Fruit fly (Drosophila melanogaster) whole organism, wandering third instar larva: Measurements from ENCODE around the gene ph-d.

ENCODE experiments used
- Abd-B ChIP-seq: fragments of >200 bp; optimal IDR thresholded peaks from 2 replicates; lab custom pipeline; 2017; ENCODE audit warnings: missing biosample characterization, missing genetic modification characterization
- CG32264 ChIP-seq: fragments of 200-800 bp; sonication (Bioruptor generic); optimal IDR thresholded peaks from 2 replicates; lab custom pipeline; 2016; ENCODE audit warnings: missing biosample characterization, missing genetic modification characterization
- CG9705 ChIP-seq: fragments of 200-800 bp; sonication (Bioruptor generic); optimal IDR thresholded peaks from 2 replicates; lab custom pipeline; 2018; ENCODE audit warnings: missing biosample characterization, mild to moderate bottlenecking, missing genetic modification characterization
- CrebA ChIP-seq: fragments of 200-800 bp; sonication (Bioruptor generic); optimal IDR thresholded peaks from 2 replicates; lab custom pipeline; 2016; ENCODE audit warnings: missing biosample characterization, mild to moderate bottlenecking, missing genetic modification characterization, borderline replicate concordance
- Dfd ChIP-seq: fragments of >200 bp; optimal IDR thresholded peaks from 2 replicates; lab custom pipeline; 2017; ENCODE audit warnings: missing biosample characterization, missing genetic modification characterization
- Dif ChIP-seq: fragments of 200-275, 200-300 bp; sonication (Bioruptor generic); optimal IDR thresholded peaks from 2 replicates; lab custom pipeline; 2018; ENCODE audit warnings: missing biosample characterization, missing genetic modification characterization; ENCODE audit not compliant: partially characterized antibody
- GATAd ChIP-seq: sonication (Bioruptor generic); optimal IDR thresholded peaks from 2 replicates; lab custom pipeline; 2016; ENCODE audit warnings: missing biosample characterization, missing genetic modification characterization
- HLH106 ChIP-seq: fragments of 200-800 bp; optimal IDR thresholded peaks from 3 replicates; lab custom pipeline; 2019; ENCODE audit warnings: missing biosample characterization, mild to moderate bottlenecking, missing genetic modification characterization, moderate library complexity
- Hnf4 ChIP-seq: fragments of 200-800 bp; sonication (Bioruptor generic); optimal IDR thresholded peaks from 2 replicates; lab custom pipeline; 2016; ENCODE audit warnings: missing biosample characterization, mild to moderate bottlenecking, missing genetic modification characterization
- Hr78 ChIP-seq: fragments of >200 bp; optimal IDR thresholded peaks from 2 replicates; lab custom pipeline; 2017; ENCODE audit warnings: missing biosample characterization, missing genetic modification characterization
- Hr83 ChIP-seq: fragments of 200-300 bp; sonication (Bioruptor generic); optimal IDR thresholded peaks from 2 replicates; lab custom pipeline; 2016; ENCODE audit warnings: missing biosample characterization, mild to moderate bottlenecking, missing genetic modification characterization, moderate library complexity; ENCODE audit not compliant: poor library complexity, severe bottlenecking
- Jra ChIP-seq: sonication (Bioruptor generic); optimal IDR thresholded peaks from 2 replicates; lab custom pipeline; 2016; ENCODE audit warnings: missing biosample characterization, missing genetic modification characterization
- Mio ChIP-seq: sonication (Bioruptor generic); optimal IDR thresholded peaks from 2 replicates; lab custom pipeline; 2016; ENCODE audit warnings: missing biosample characterization, missing genetic modification characterization
- Myc ChIP-seq: fragments of >200 bp; optimal IDR thresholded peaks from 2 replicates; lab custom pipeline; 2017
- N ChIP-seq: fragments of >200 bp; optimal IDR thresholded peaks from 2 replicates; lab custom pipeline; 2018; ENCODE audit warnings: missing biosample characterization, missing external identifiers, missing genetic modification characterization
- OdsH ChIP-seq: fragments of 200-800 bp; sonication (Bioruptor generic); optimal IDR thresholded peaks from 2 replicates; lab custom pipeline; 2016; ENCODE audit warnings: missing biosample characterization, mild to moderate bottlenecking, missing genetic modification characterization
- Rel ChIP-seq, 2 experiments: fragments of 200-800 bp; sonication (Bioruptor generic) in 1 of 2; optimal IDR thresholded peaks; 2 replicates in 1 of 2; 3 replicates in 1 of 2; lab custom pipeline; 2016 to 2019; ENCODE audit warnings: mild to moderate bottlenecking in 2 of 2, missing biosample characterization in 2 of 2, missing genetic modification characterization in 2 of 2, moderate library complexity in 1 of 2
- Sp1 ChIP-seq: fragments of 200-800 bp; sonication (Bioruptor generic); optimal IDR thresholded peaks from 3 replicates; lab custom pipeline; 2019; ENCODE audit warnings: missing biosample characterization, mild to moderate bottlenecking, missing genetic modification characterization, moderate library complexity
- Vsx2 ChIP-seq: fragments of 200-300, 225-300 bp; sonication (Bioruptor generic); optimal IDR thresholded peaks from 2 replicates; lab custom pipeline; 2018; ENCODE audit warnings: missing biosample characterization, missing genetic modification characterization; ENCODE audit not compliant: partially characterized antibody
- br ChIP-seq: fragments of 200-800 bp; sonication (Bioruptor generic); optimal IDR thresholded peaks from 2 replicates; lab custom pipeline; 2016; ENCODE audit warnings: missing biosample characterization, missing genetic modification characterization
- brk ChIP-seq: fragments of 200-800 bp; sonication (Bioruptor generic); optimal IDR thresholded peaks from 2 replicates; lab custom pipeline; 2016; ENCODE audit warnings: missing biosample characterization, mild to moderate bottlenecking, missing genetic modification characterization
- dl ChIP-seq, 2 experiments: fragments of 175-275, 200-275 bp in 1 of 2; fragments of 200-275 bp in 1 of 2; sonication (Bioruptor generic); optimal IDR thresholded peaks; lab custom pipeline; 2018; ENCODE audit warnings: mild to moderate bottlenecking in 2 of 2, missing biosample characterization in 2 of 2, missing genetic modification characterization in 2 of 2, moderate library complexity in 2 of 2; ENCODE audit not compliant: partially characterized antibody in 2 of 2, insufficient read depth in 1 of 2
- dmrt93B ChIP-seq: fragments of 200-800 bp; sonication (Bioruptor generic); optimal IDR thresholded peaks from 2 replicates; lab custom pipeline; 2018; ENCODE audit warnings: missing biosample characterization, mild to moderate bottlenecking, missing genetic modification characterization
- dsf ChIP-seq: sonication (Bioruptor generic); optimal IDR thresholded peaks from 2 replicates; lab custom pipeline; 2016; ENCODE audit warnings: missing biosample characterization, missing genetic modification characterization, borderline replicate concordance
- ey ChIP-seq: fragments of 200-800 bp; sonication (Bioruptor generic); optimal IDR thresholded peaks from 2 replicates; lab custom pipeline; 2016; ENCODE audit warnings: missing biosample characterization, missing genetic modification characterization
- foxo ChIP-seq, 2 experiments: fragments of 200-800 bp; sonication (Bioruptor generic); optimal IDR thresholded peaks; 2 replicates in 1 of 2; 3 replicates in 1 of 2; lab custom pipeline; 2016 to 2017; ENCODE audit warnings: missing biosample characterization in 2 of 2, missing genetic modification characterization in 2 of 2
- fru ChIP-seq: fragments of 200-800 bp; sonication (Bioruptor generic); optimal IDR thresholded peaks from 3 replicates; lab custom pipeline; 2016; ENCODE audit warnings: missing biosample characterization, mild to moderate bottlenecking, missing genetic modification characterization
- h ChIP-seq: fragments of 200-800 bp; sonication (Bioruptor generic); optimal IDR thresholded peaks from 3 replicates; lab custom pipeline; 2016; ENCODE audit warnings: missing biosample characterization, mild to moderate bottlenecking, missing genetic modification characterization
- jim ChIP-seq: fragments of 175-275, 200-325 bp; sonication (Bioruptor generic); optimal IDR thresholded peaks from 2 replicates; lab custom pipeline; 2016; ENCODE audit warnings: missing biosample characterization, mild to moderate bottlenecking, missing genetic modification characterization
- lola ChIP-seq: fragments of >200 bp; optimal IDR thresholded peaks from 2 replicates; lab custom pipeline; 2017; ENCODE audit warnings: missing biosample characterization, missing genetic modification characterization
- pan ChIP-seq: fragments of >200 bp; optimal IDR thresholded peaks from 2 replicates; lab custom pipeline; 2017
- psq ChIP-seq: fragments of 200-800 bp; sonication (Bioruptor generic); optimal IDR thresholded peaks from 3 replicates; lab custom pipeline; 2017; ENCODE audit warnings: missing biosample characterization, mild to moderate bottlenecking, missing genetic modification characterization, moderate library complexity
- rgr ChIP-seq: fragments of 200-800 bp; sonication (Bioruptor generic); optimal IDR thresholded peaks from 3 replicates; lab custom pipeline; 2016; ENCODE audit warnings: missing biosample characterization, mild to moderate bottlenecking, missing genetic modification characterization
- sage ChIP-seq: fragments of 200-800 bp; sonication (Bioruptor generic); optimal IDR thresholded peaks from 2 replicates; lab custom pipeline; 2016; ENCODE audit warnings: missing biosample characterization, mild to moderate bottlenecking, missing genetic modification characterization
- sv ChIP-seq: fragments of 200-800 bp; sonication (Bioruptor generic); optimal IDR thresholded peaks from 3 replicates; lab custom pipeline; 2016; ENCODE audit warnings: missing biosample characterization, missing genetic modification characterization
- tai ChIP-seq: sonication (Bioruptor generic); optimal IDR thresholded peaks from 2 replicates; lab custom pipeline; 2016; ENCODE audit warnings: missing biosample characterization, missing genetic modification characterization
- usp ChIP-seq: fragments of >200 bp; optimal IDR thresholded peaks from 2 replicates; lab custom pipeline; 2017; ENCODE audit warnings: missing biosample characterization, missing genetic modification characterization
- woc ChIP-seq: sonication (Bioruptor generic); optimal IDR thresholded peaks from 2 replicates; lab custom pipeline; 2016; ENCODE audit warnings: missing biosample characterization, mild to moderate bottlenecking, missing genetic modification characterization

ph-d gene

dm6 chrX:2073325-2073724, 49.8 kb downstream of the ph-d start, which contains the start of gene CG4199:
Gene CG4199 (minus strand): TSS chrX:2073483.
- TF ChIP-seq Rel (GFP tag; optimal IDR thresholded peaks at IDR 0.05; lab: Kevin White, UChicago) (no peak), Rel (tag; optimal IDR thresholded peaks at IDR 0.05; lab: Kevin White, UChicago) (peak; percentile 58), fru (GFP tag; lab: Kevin White, UChicago) (peak; percentile 12), foxo (GFP tag; optimal IDR thresholded peaks at IDR 0.05; lab: Kevin White, UChicago) (peak in 1 of 2 experiments; percentile 27), h (GFP tag; lab: Kevin White, UChicago) (peak; percentile 18), Myc (lab: Kevin White, UChicago) (no peak)

- TF ChIP-seq woc (peak; percentile 96), CG32264 (GFP tag; lab: Kevin White, UChicago) (peak; percentile 58), Dfd (GFP tag; lab: Kevin White, UChicago) (no peak), br (GFP tag; lab: Kevin White, UChicago) (peak; percentile 90), CrebA (GFP tag; lab: Kevin White, UChicago) (no peak), OdsH (peak; percentile 87), Mio (peak; percentile 20), sv (GFP tag; lab: Kevin White, UChicago) (peak; percentile 8), sage (GFP tag; lab: Kevin White, UChicago) (no peak), N (no peak), Rel (GFP tag; optimal IDR thresholded peaks at IDR 0.05; lab: Kevin White, UChicago) (peak; percentile 38), Rel (tag; optimal IDR thresholded peaks at IDR 0.05; lab: Kevin White, UChicago) (peak; percentile 54), Myc (lab: Kevin White, UChicago) (no peak), dsf (GFP tag; lab: Kevin White, UChicago) (no peak), foxo (GFP tag; optimal IDR thresholded peaks at IDR 0.05; lab: Kevin White, UChicago) (peak; percentile 5 to 92), Hr83 (no peak), dmrt93B (GFP tag; lab: Kevin White, UChicago) (peak; percentile 77), Hr78 (GFP tag; lab: Kevin White, UChicago) (no peak), usp (GFP tag; lab: Kevin White, UChicago) (no peak), jim (no peak), fru (GFP tag; lab: Kevin White, UChicago) (peak; percentile 94), Abd-B (GFP tag; lab: Kevin White, UChicago) (no peak), Dif (peak; percentile 79), rgr (GFP tag; lab: Kevin White, UChicago) (peak; percentile 90), Jra (no peak), GATAd (GFP tag; lab: Kevin White, UChicago) (no peak), CG9705 (GFP tag; lab: Kevin White, UChicago) (peak; percentile 70), HLH106 (peak; percentile 83), ey (peak; percentile 93), brk (GFP tag; lab: Kevin White, UChicago) (no peak), Vsx2 (no peak), h (GFP tag; lab: Kevin White, UChicago) (peak; percentile 91), psq (GFP tag; lab: Kevin White, UChicago) (peak; percentile 81), lola (no peak), dl (GFP tag; optimal IDR thresholded peaks at IDR 0.05; lab: Kevin White, UChicago; ENCODE audit: insufficient read depth in 1 of 2, partially characterized antibody in 2 of 2) (peak; percentile 63 to 82), Sp1 (GFP tag; lab: Kevin White, UChicago) (peak; percentile 84), tai (no peak), pan (lab: Kevin White, UChicago) (no peak), Hnf4 (GFP tag; lab: Kevin White, UChicago) (peak; percentile 83)
Measured at dm6 chrX:2071878-2072817, 50.9 kb downstream of the ph-d start, which contains the start of gene Rtca. Gene Rtca (plus strand): TSS chrX:2072413.
